Worm (Caenorhabditis elegans) whole organism, L4 larva: ENCODE measurements around the gene C08G9.2.

Source experiments
- ceh-28 ChIP-seq: fragments of 150-350 bp; optimal IDR thresholded peaks from 2 replicates; lab custom pipeline; 2014; ENCODE audit warnings: missing biosample characterization, missing genetic modification reagents, missing genetic modification characterization
- ceh-62 ChIP-seq: sonication (generic microtip); optimal IDR thresholded peaks from 2 replicates; lab custom pipeline; 2017; ENCODE audit warnings: missing biosample characterization, missing genetic modification characterization
- egl-27 ChIP-seq: sonication (generic microtip); optimal IDR thresholded peaks from 3 replicates; lab custom pipeline; 2017; ENCODE audit warnings: missing biosample characterization, missing genetic modification reagents, missing genetic modification characterization
- lim-7 ChIP-seq: fragments of 200-800 bp; sonication (Bioruptor generic); IDR thresholded peaks from 2 replicates; pipeline ENCODE4 v1.3.6; 2022; ENCODE audit warnings: missing genetic modification characterization, missing compliant biosample characterization
- lin-29 ChIP-seq: fragments of 200-800 bp; sonication (Bioruptor generic); IDR thresholded peaks from 2 replicates; pipeline ENCODE4 v1.3.6; 2022; ENCODE audit warnings: missing genetic modification reagents, missing genetic modification characterization, missing compliant biosample characterization

ce11 chrIV:7642971-7643370 is 29.8 kb downstream of the C08G9.2 start, which contains the start of gene nlp-20:
- TF ChIP-seq lim-7 (GFP tag; lab: Robert Waterston, UW), result no peak
- no peak for TF ChIP-seq ceh-62 (tag; lab: Kevin White, UChicago)
- TF ChIP-seq ceh-28, result no peak
- no peak for TF ChIP-seq lin-29 (GFP tag; lab: Robert Waterston, UW)
- TF ChIP-seq egl-27 (tag; lab: Kevin White, UChicago), result no peak
